Worm (Caenorhabditis elegans): Measurements from ENCODE around the gene kvs-4.

Gene kvs-4

ce11 chrIII:11066691-11067090, 54.3 kb downstream of the kvs-4 start (continued):
- TF ChIP-seq F23B12.7 (tag; optimal IDR thresholded peaks at IDR 0.05; ENCODE audit: insufficient read depth) (peak; percentile 91), F57A8.1 (GFP tag; optimal IDR thresholded peaks at IDR 0.05) (no peak), F22D6.2 (tag; optimal IDR thresholded peaks at IDR 0.05) (no peak), ets-4 (GFP tag; optimal IDR thresholded peaks at IDR 0.05) (no peak), bed-2 (GFP tag; IDR thresholded peaks at IDR 0.05) (no peak), lsy-27 (tag; optimal IDR thresholded peaks at IDR 0.05; ENCODE audit: borderline replicate concordance, insufficient read depth) (peak; percentile 48), snpc-1.1 (tag; optimal IDR thresholded peaks at IDR 0.05; ENCODE audit: insufficient read depth) (peak; percentile 7), attf-3 (GFP tag; conservative IDR thresholded peaks at IDR 0.05) (peak; percentile 50; the same call in 1 of the 2 replicates), F55B11.4 (tag; optimal IDR thresholded peaks at IDR 0.05; ENCODE audit: borderline replicate concordance, insufficient read depth) (no peak), F37B4.10 (GFP tag; IDR thresholded peaks at IDR 0.05) (no peak), Y95B8A.8 (GFP tag; IDR thresholded peaks at IDR 0.05) (peak; percentile 86; the same call in 1 of the 2 replicates), attf-5 (GFP tag; optimal IDR thresholded peaks at IDR 0.05) (peak; percentile 12), nhr-179 (tag; optimal IDR thresholded peaks at IDR 0.05) (no peak), nhr-80 (tag; optimal IDR thresholded peaks at IDR 0.05) (peak; percentile 15), Y79H2A.3 (GFP tag; conservative IDR thresholded peaks at IDR 0.05) (0 out of 2 replicates have a peak, but pooled peaks have one; percentile 13), ekl-4 (GFP tag; IDR thresholded peaks at IDR 0.05) (peak; percentile 92), T26A5.8 (tag; optimal IDR thresholded peaks at IDR 0.05) (peak; percentile 13), Y67H2A.10 (GFP tag; conservative IDR thresholded peaks at IDR 0.05) (0 out of 2 replicates have a peak, but pooled peaks have one; percentile 24), die-1 (tag; optimal IDR thresholded peaks at IDR 0.05) (peak; percentile 75), zim-3 (tag; optimal IDR thresholded peaks at IDR 0.05) (peak; percentile 82), snpc-1.3 (tag; optimal IDR thresholded peaks at IDR 0.05; ENCODE audit: insufficient read depth) (peak; percentile 87), ccch-3 (GFP tag; optimal IDR thresholded peaks at IDR 0.05) (no peak), lin-35 (GFP tag; optimal IDR thresholded peaks at IDR 0.05) (peak in 1 of 3 experiments; percentile 87), cebp-2 (GFP tag; IDR thresholded peaks at IDR 0.05) (no peak), cebp-1 (GFP tag; IDR thresholded peaks at IDR 0.05) (0 out of 2 replicates have a peak, but pooled peaks have one; percentile 23), cebp-1 (tag; optimal IDR thresholded peaks at IDR 0.05) (peak; percentile 79), ztf-3 (GFP tag; optimal IDR thresholded peaks at IDR 0.05) (peak; percentile 64), xnd-1 (tag; optimal IDR thresholded peaks at IDR 0.05) (no peak), attf-6 (GFP tag; IDR thresholded peaks at IDR 0.05) (peak; percentile 79; the same call in 1 of the 2 replicates), chd-7 (tag; optimal IDR thresholded peaks at IDR 0.05) (peak; percentile 79), unc-62 (GFP tag; optimal IDR thresholded peaks at IDR 0.05) (no peak), rpc-1 (optimal IDR thresholded peaks at IDR 0.05) (peak; percentile 76), rpc-1 (tag; optimal IDR thresholded peaks at IDR 0.05) (peak; percentile 80), efl-1 (GFP tag; optimal IDR thresholded peaks at IDR 0.05) (peak; percentile 30), hmg-20 (GFP tag; IDR thresholded peaks at IDR 0.05) (peak; percentile 76; the same call in 1 of the 2 replicates), rcor-1 (GFP tag; IDR thresholded peaks at IDR 0.05) (peak; percentile 86), lin-26 (GFP tag; IDR thresholded peaks at IDR 0.05) (peak; percentile 95), rec-8 (tag; optimal IDR thresholded peaks at IDR 0.05) (peak; percentile 39 to 49), K11D2.4 (GFP tag; IDR thresholded peaks at IDR 0.05) (peak; percentile 88), lin-54 (GFP tag; optimal IDR thresholded peaks at IDR 0.05) (peak; percentile 83), sptf-2 (GFP tag; optimal IDR thresholded peaks at IDR 0.05) (no peak), snpc-3.4 (tag; optimal IDR thresholded peaks at IDR 0.05) (peak; percentile 47), ztf-26 (tag; optimal IDR thresholded peaks at IDR 0.05) (peak; percentile 61), dox-1 (GFP tag; IDR thresholded peaks at IDR 0.05) (peak; percentile 82), tbx-9 (tag; optimal IDR thresholded peaks at IDR 0.05; ENCODE audit: borderline replicate concordance) (no peak), mel-28 (tag; optimal IDR thresholded peaks at IDR 0.05; ENCODE audit: borderline replicate concordance) (peak; percentile 47), mes-4 (tag; optimal IDR thresholded peaks at IDR 0.05) (no peak)
